Worm (Caenorhabditis elegans): ENCODE results near the gene ztf-31.
A peak's percentile ranks its signal among the peaks of the same experiment; 100 is the strongest.

The ztf-31 gene

DNA sequence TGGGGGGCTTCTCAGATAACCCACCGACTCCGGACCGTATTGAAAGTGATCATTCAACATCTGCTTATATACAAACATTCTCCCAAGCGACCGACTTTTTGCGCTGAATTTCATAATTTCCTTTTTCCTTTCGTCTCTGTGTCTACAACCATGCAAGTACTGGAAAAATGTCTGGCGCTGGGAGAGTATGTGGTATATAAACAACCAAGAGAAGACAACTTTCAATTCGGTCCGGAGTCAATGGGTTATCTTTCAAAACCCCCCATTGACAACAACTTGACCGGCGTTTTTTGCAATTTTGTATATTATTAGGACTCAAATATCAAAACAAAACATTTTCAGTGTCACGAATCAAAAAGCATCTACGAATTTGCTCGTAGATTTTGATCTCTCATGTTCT, 37.3 kb downstream of the ztf-31 start:
- TF ChIP-seq cebp-1 (GFP tag; IDR thresholded peaks at IDR 0.05) (peak; percentile 92), cebp-1 (tag; optimal IDR thresholded peaks at IDR 0.05) (peak; percentile 98), ztf-3 (GFP tag; optimal IDR thresholded peaks at IDR 0.05) (no peak), D2030.7 (GFP tag; IDR thresholded peaks at IDR 0.05) (no peak), egrh-3 (GFP tag; IDR thresholded peaks at IDR 0.05) (no peak), snpc-1.1 (tag; optimal IDR thresholded peaks at IDR 0.05; ENCODE audit: insufficient read depth) (peak; percentile 73), chd-7 (tag; optimal IDR thresholded peaks at IDR 0.05) (peak; percentile 71), snpc-4 (GFP tag; optimal IDR thresholded peaks at IDR 0.05) (peak; percentile 97), snpc-4 (tag; optimal IDR thresholded peaks at IDR 0.05) (peak; percentile 99 to 100 (median 100)), athp-1 (tag; optimal IDR thresholded peaks at IDR 0.05) (peak; percentile 5), F33H1.4 (GFP tag; IDR thresholded peaks at IDR 0.05) (peak; percentile 18; the same call in 1 of the 2 replicates), lin-40 (tag; optimal IDR thresholded peaks at IDR 0.05) (peak; percentile 90), repo-1 (tag; optimal IDR thresholded peaks at IDR 0.05) (peak; percentile 95), C17E4.6 (GFP tag; IDR thresholded peaks at IDR 0.05) (no peak), aptf-2 (GFP tag; conservative IDR thresholded peaks at IDR 0.05) (no peak), F57C9.4 (tag; optimal IDR thresholded peaks at IDR 0.05) (no peak), hlh-26 (GFP tag; conservative IDR thresholded peaks at IDR 0.05) (no peak), mxl-1 (tag; optimal IDR thresholded peaks at IDR 0.05) (no peak), nhr-120 (GFP tag; IDR thresholded peaks at IDR 0.05) (0 out of 2 replicates have a peak, but pooled peaks have one; percentile 47), hrde-1 (tag; optimal IDR thresholded peaks at IDR 0.05; ENCODE audit: borderline replicate concordance) (no peak), rpc-1 (optimal IDR thresholded peaks at IDR 0.05) (peak; percentile 70), rpc-1 (tag; optimal IDR thresholded peaks at IDR 0.05) (peak; percentile 64), mes-4 (tag; optimal IDR thresholded peaks at IDR 0.05) (no peak), sea-2 (GFP tag; IDR thresholded peaks at IDR 0.05) (no peak), dox-1 (GFP tag; IDR thresholded peaks at IDR 0.05) (peak; percentile 56), pbrm-1 (GFP tag; IDR thresholded peaks at IDR 0.05) (peak; percentile 58; the same call in 1 of the 2 replicates), ztf-22 (GFP tag; optimal IDR thresholded peaks at IDR 0.05) (no peak), madf-8 (GFP tag; conservative IDR thresholded peaks at IDR 0.05) (no peak), aptf-3 (GFP tag; IDR thresholded peaks at IDR 0.05) (no peak), lin-26 (GFP tag; IDR thresholded peaks at IDR 0.05) (peak; percentile 70; the same call in 1 of the 2 replicates), F57A8.1 (GFP tag; optimal IDR thresholded peaks at IDR 0.05) (no peak), madf-6 (GFP tag; IDR thresholded peaks at IDR 0.05) (no peak), ztf-18 (tag; optimal IDR thresholded peaks at IDR 0.05) (peak; percentile 46), ceh-58 (GFP tag; IDR thresholded peaks at IDR 0.05) (no peak), unc-62 (GFP tag; optimal IDR thresholded peaks at IDR 0.05) (no peak), lin-35 (GFP tag; optimal IDR thresholded peaks at IDR 0.05) (peak in 1 of 3 experiments; percentile 67), Y67H2A.10 (GFP tag; conservative IDR thresholded peaks at IDR 0.05) (no peak), zfh-2 (GFP tag; conservative IDR thresholded peaks at IDR 0.05) (no peak), bed-2 (GFP tag; IDR thresholded peaks at IDR 0.05) (no peak), hmg-20 (GFP tag; IDR thresholded peaks at IDR 0.05) (0 out of 2 replicates have a peak, but pooled peaks have one; percentile 32), dpff-1 (tag; optimal IDR thresholded peaks at IDR 0.05) (peak; percentile 18), T07F8.4 (tag; optimal IDR thresholded peaks at IDR 0.05) (peak; percentile 25), F23B12.7 (tag; optimal IDR thresholded peaks at IDR 0.05; ENCODE audit: insufficient read depth) (peak; percentile 41), mcd-1 (GFP tag; IDR thresholded peaks at IDR 0.05) (peak; percentile 83), let-607 (tag; optimal IDR thresholded peaks at IDR 0.05) (peak; percentile 43 to 62), ztf-26 (tag; optimal IDR thresholded peaks at IDR 0.05) (peak; percentile 82), rcor-1 (GFP tag; IDR thresholded peaks at IDR 0.05) (peak; percentile 38; the same call in 1 of the 2 replicates), B0019.2 (GFP tag; conservative IDR thresholded peaks at IDR 0.05) (no peak), B0035.1 (tag; optimal IDR thresholded peaks at IDR 0.05) (no peak)

Data from whole organism, young adult.